Fruit fly (Drosophila melanogaster) Kc167 (cell line): Measurements from ENCODE around the gene Nelf-A.

ENCODE experiments used
- Myc ChIP-seq: fragments of >200 bp; optimal IDR thresholded peaks from 2 replicates; lab custom pipeline; 2017; ENCODE audit warnings: missing external identifiers
- Sin3A ChIP-seq: fragments of >200 bp; optimal IDR thresholded peaks from 2 replicates; lab custom pipeline; 2018; ENCODE audit warnings: missing external identifiers
- h ChIP-seq: fragments of >200 bp; optimal IDR thresholded peaks from 3 replicates; lab custom pipeline; 2018; ENCODE audit warnings: missing external identifiers
- insv ChIP-seq: fragments of >200 bp; optimal IDR thresholded peaks from 3 replicates; lab custom pipeline; 2018; ENCODE audit warnings: missing external identifiers
- psq ChIP-seq: fragments of >200 bp; optimal IDR thresholded peaks from 2 replicates; lab custom pipeline; 2017; ENCODE audit warnings: missing external identifiers
- ttk ChIP-seq: sonication (Bioruptor generic); optimal IDR thresholded peaks from 2 replicates; lab custom pipeline; 2017; ENCODE audit warnings: missing external identifiers

Gene Nelf-A

DNA sequence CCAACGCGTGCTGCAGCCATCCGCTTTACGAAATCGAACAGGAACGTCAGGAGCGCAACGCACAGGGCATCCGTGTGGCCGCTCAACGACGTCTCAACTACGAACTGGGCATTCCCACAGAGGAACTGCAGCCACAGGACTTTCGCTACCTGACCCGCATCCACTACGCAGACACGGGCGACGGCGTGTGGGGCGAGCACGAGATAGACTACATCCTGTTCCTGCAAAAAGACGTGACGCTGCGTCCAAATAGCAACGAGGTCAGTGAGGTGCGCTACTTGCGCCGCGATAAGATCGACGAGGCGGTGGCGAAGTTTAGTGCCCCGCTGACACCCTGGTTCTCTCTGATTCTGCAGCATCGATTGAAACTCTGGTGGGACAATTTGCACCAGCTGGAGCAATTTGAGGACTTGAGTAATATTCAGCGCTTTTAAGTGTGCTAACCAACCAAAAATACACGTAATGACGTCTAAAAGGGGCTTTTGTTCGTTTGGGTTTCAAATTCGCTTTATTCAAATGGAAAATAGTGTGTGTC lies 47.2 kb downstream of the Nelf-A start:
- TF ChIP-seq insv (no peak), ttk (lab: Kevin White, UChicago) (peak; percentile 1)

DNA sequence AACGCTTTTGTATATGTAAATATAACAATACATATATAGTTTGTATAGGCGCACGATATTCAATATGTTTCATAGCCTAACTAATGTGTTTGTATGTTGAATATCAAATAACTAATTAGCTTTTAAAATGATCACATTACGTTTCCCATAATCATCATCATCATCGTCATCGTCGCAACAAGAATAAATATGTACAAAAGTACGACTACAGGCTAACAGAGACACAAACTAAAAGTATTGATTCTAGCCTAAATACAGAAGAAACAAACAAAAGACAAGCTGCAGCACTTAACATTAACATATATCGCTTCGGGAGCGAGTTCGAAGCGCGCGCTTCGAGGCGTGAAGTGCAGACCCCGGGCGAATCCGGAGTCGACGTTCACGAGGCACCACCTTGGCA lies 47.7 kb downstream of the Nelf-A start:
- TF ChIP-seq h (no peak), ttk (lab: Kevin White, UChicago) (no peak), Myc (lab: Kevin White, UChicago) (no peak), Sin3A (lab: Kevin White, UChicago) (no peak), psq (lab: Kevin White, UChicago) (no peak), insv (no peak)

DNA sequence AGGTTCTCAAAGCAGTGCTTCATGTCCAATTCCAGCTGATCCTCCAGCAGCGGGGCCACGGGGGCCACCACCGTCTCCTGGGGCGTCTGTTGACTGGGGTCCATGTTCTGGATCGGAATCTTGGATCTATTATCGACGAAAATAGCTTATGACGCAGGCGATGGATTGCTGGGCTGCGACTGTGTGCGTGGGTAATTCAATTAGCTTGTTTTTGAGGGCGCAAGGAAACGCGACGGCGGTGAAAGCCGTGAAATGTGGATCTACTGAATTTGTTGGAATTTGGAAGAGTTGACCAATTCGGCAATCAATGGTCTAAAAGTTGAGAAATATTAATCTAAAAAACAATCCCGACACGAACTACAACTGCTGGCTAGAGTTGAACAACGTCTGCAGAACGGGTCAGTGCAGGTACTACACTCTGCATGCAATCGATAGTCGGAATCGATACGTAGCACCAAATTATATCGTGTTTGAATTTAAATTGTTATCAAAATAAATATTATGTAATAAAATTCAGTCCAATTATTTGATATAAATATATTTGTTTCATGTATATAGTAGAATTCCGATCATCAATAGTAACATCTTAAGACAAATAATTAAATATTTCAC lies 50.0 kb downstream of the Nelf-A start, which contains the start of gene CG3308:
CG3308 (minus strand) TSS at position 391 of the 612 bp plus-strand sequence.
- TF ChIP-seq Sin3A (lab: Kevin White, UChicago) = no peak
- no peak for TF ChIP-seq insv
- no peak for TF ChIP-seq Myc (lab: Kevin White, UChicago)
- no peak for TF ChIP-seq h
- no peak for TF ChIP-seq psq (lab: Kevin White, UChicago)
- no peak for TF ChIP-seq ttk (lab: Kevin White, UChicago)

DNA sequence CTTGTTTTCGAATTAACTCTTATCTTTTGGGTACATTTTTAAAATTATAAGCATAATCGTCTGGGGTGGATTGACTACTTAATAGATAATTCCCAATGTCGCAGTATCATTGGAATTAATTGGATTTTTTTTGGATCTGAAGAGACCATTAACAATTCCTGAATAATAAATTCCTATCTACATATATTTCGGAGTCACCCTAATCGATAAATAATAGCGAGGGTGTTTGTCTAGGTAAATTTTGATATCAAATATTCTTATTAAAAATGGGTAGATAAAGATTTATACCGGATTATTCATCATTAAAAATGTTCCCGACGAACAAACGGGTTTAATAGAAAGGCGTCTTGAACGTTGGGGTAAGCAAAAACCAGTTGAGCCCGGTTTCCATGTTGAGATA lies 51.4 kb downstream of the Nelf-A start:
- TF ChIP-seq ttk (lab: Kevin White, UChicago) (no peak), h (no peak), Sin3A (lab: Kevin White, UChicago) (no peak), insv (no peak), psq (lab: Kevin White, UChicago) (no peak), Myc (lab: Kevin White, UChicago) (no peak)

DNA sequence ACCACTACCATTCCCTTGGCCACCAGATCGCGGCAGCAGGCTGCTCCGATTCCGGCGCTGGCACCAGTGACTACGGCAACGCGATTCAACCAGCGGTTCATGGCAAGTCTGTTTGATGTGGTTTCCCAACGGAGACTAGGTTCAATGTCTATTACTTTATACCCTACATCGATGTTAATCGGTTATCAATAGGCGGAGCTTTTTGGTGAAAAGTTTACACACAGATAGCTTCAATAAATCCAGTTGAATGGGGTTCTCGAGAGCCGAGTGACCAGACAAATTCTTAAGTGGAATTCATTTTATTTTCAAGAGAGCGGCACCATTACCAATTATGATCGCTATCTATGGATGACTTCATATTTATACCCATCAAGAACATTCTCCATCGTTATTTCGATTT lies 52.6 kb downstream of the Nelf-A start, which contains the start of gene CG3301:
CG3301 (minus strand) TSS at position 139 of the 400 bp plus-strand sequence.
- TF ChIP-seq insv = no peak
- no peak for TF ChIP-seq psq (lab: Kevin White, UChicago)
- no peak for TF ChIP-seq Myc (lab: Kevin White, UChicago)
- no peak for TF ChIP-seq ttk (lab: Kevin White, UChicago)
- TF ChIP-seq h = no peak
- no peak for TF ChIP-seq Sin3A (lab: Kevin White, UChicago)
